Fruit fly (Drosophila melanogaster) whole organism, pupa: Measurements from ENCODE around the gene CG31777.

Experiments
- CG13204 ChIP-seq: fragments of 200-800 bp; sonication (Bioruptor generic); optimal IDR thresholded peaks from 2 replicates; lab custom pipeline; 2018; ENCODE audit warnings: missing biosample characterization, mild to moderate bottlenecking, missing genetic modification characterization, moderate library complexity
- CG15710 ChIP-seq: fragments of 200-800 bp; sonication (Bioruptor generic); optimal IDR thresholded peaks from 2 replicates; lab custom pipeline; 2018; ENCODE audit warnings: missing biosample characterization, mild to moderate bottlenecking, missing genetic modification characterization, moderate library complexity
- CG8159 ChIP-seq: fragments of 200-800 bp; sonication (Bioruptor generic); optimal IDR thresholded peaks from 3 replicates; lab custom pipeline; 2018; ENCODE audit warnings: missing biosample characterization, mild to moderate bottlenecking, missing genetic modification characterization, moderate library complexity
- EcR ChIP-seq: fragments of 200-800 bp; sonication (Bioruptor generic); optimal IDR thresholded peaks from 3 replicates; lab custom pipeline; 2019; ENCODE audit warnings: missing biosample characterization, missing genetic modification characterization, mild to moderate bottlenecking, moderate library complexity, missing genetic modification reagents
- fd96Ca ChIP-seq: fragments of 200-800 bp; sonication (Bioruptor generic); IDR thresholded peaks from 3 replicates; pipeline ENCODE4 v1.3.6; 2022; ENCODE audit warnings: missing biosample characterization, missing genetic modification characterization

DNA sequence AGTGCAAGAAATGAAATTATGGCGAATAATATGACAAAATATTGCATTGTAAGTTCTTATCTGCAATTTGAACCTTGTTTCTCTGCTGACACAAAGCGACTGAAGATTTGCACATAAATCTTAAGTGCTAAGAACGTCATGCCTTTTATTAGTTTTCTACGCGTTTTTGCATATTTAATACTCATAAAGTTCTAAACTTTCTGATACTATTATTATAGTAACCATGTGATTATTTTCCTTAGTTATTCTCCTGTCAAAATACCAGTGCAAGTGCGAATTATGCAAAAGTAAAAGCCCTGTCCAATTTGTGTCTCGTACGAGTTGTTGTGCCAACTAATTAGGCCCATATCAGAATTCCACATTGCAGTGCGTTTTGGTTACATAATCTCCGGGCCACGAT, 36.4 kb downstream of the CG31777 start, which contains the start of gene Sfp24Bc:
- no peak for TF ChIP-seq CG15710
- TF ChIP-seq fd96Ca (GFP tag; lab: Robert Waterston, UW) = no peak
- TF ChIP-seq CG13204 (GFP tag; lab: Kevin White, UChicago) = no peak
- no peak for TF ChIP-seq CG8159 (tag; lab: Kevin White, UChicago)
- no peak for TF ChIP-seq EcR
